Fruit fly (Drosophila melanogaster) whole organism, embryonic: ENCODE measurements around the gene mop.

ENCODE experiments used
- CG10366 ChIP-seq: fragments of 200-800 bp; sonication (Bioruptor generic); IDR thresholded peaks from 2 replicates; pipeline ENCODE4 v1.3.6; 2022; ENCODE audit warnings: missing biosample characterization, missing genetic modification characterization
- CG10431 ChIP-seq: fragments of 200-800 bp; sonication (Bioruptor generic); optimal IDR thresholded peaks from 3 replicates; lab custom pipeline; 2018; ENCODE audit warnings: missing biosample characterization, mild to moderate bottlenecking, missing genetic modification characterization
- CG10979 ChIP-seq: fragments of 200-800 bp; sonication (Bioruptor generic); optimal IDR thresholded peaks from 2 replicates; lab custom pipeline; 2018; ENCODE audit warnings: missing biosample characterization, mild to moderate bottlenecking, missing genetic modification characterization, moderate library complexity
- CG17361 ChIP-seq: fragments of 200-800 bp; sonication (Bioruptor generic); IDR thresholded peaks from 3 replicates; pipeline ENCODE4 v1.3.6; 2022; ENCODE audit warnings: missing biosample characterization, missing genetic modification characterization
- CG2678 ChIP-seq: fragments of 200-800 bp; sonication (Bioruptor generic); optimal IDR thresholded peaks from 3 replicates; lab custom pipeline; 2019; ENCODE audit warnings: missing biosample characterization, mild to moderate bottlenecking, missing genetic modification characterization, moderate library complexity
- CG43689 ChIP-seq: fragments of 200-800 bp; sonication (Bioruptor generic); IDR thresholded peaks from 2 replicates; pipeline ENCODE4 v1.3.6; 2022; ENCODE audit warnings: missing biosample characterization, missing genetic modification characterization
- CG9437 ChIP-seq: fragments of 200-800 bp; sonication (Bioruptor generic); optimal IDR thresholded peaks from 2 replicates; lab custom pipeline; 2018; ENCODE audit warnings: missing biosample characterization, mild to moderate bottlenecking, missing genetic modification characterization
- crc ChIP-seq: fragments of 200-800 bp; sonication (Bioruptor generic); optimal IDR thresholded peaks from 2 replicates; lab custom pipeline; 2016; ENCODE audit warnings: missing biosample characterization, missing genetic modification characterization
- pb ChIP-seq: fragments of 200-800 bp; sonication (Bioruptor generic); optimal IDR thresholded peaks from 3 replicates; lab custom pipeline; 2016; ENCODE audit warnings: missing biosample characterization, missing genetic modification characterization

DNA sequence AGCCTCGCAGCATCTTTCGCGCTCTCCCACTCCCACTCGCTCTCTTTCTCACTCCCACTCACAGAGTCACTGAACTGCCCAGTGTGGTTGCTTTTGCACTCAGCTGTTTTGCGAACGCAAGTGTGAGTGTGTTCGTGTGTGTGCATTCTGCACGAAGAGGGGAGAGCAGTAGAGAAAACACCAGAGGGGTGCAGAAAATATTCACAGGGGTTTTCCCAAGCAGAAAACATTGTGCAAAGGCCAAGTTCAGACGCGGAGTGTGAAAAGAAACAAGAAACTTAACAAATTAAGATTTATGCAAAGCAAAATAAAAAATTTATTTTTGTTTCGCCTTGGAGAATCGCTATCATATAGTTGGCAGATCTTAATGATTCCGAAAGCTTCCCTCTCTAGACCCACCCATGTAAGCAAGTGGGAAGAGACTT is 9.6 kb upstream of the mop start:
- TF ChIP-seq crc (GFP tag; lab: Kevin White, UChicago) (peak; percentile 1), CG10979 (tag; lab: Kevin White, UChicago) (no peak), CG10431 (no peak), CG9437 (GFP tag; lab: Kevin White, UChicago) (no peak), CG43689 (GFP tag; lab: Robert Waterston, UW) (no peak), CG2678 (tag; lab: Kevin White, UChicago) (no peak), CG10366 (GFP tag; lab: Robert Waterston, UW) (peak; percentile 31), CG17361 (GFP tag; lab: Robert Waterston, UW) (no peak), pb (no peak)
